Worm (Caenorhabditis elegans) whole organism, mixed stage, embryonic: ENCODE data around the gene cyp-23A1.

Source experiments
- drap-1 ChIP-seq: fragments of 200-800 bp; sonication (Bioruptor generic); optimal IDR thresholded peaks from 3 replicates; lab custom pipeline; 2018; ENCODE audit warnings: mild to moderate bottlenecking, missing genetic modification characterization, missing compliant biosample characterization
- flh-1 ChIP-seq: fragments of 200-800 bp; sonication (Bioruptor generic); optimal IDR thresholded peaks from 2 replicates; lab custom pipeline; 2018; ENCODE audit warnings: mild to moderate bottlenecking, missing genetic modification characterization, moderate library complexity, missing compliant biosample characterization
- lin-13 ChIP-seq: fragments of 150-350 bp; optimal IDR thresholded peaks from 2 replicates; lab custom pipeline; 2014; ENCODE audit warnings: missing biosample characterization, missing genetic modification characterization
- lin-32 ChIP-seq: fragments of 200-800 bp; sonication (Bioruptor generic); optimal IDR thresholded peaks from 2 replicates; lab custom pipeline; 2018; ENCODE audit warnings: mild to moderate bottlenecking, missing genetic modification characterization, missing compliant biosample characterization
- nhr-237 ChIP-seq: fragments of 150-350 bp; optimal IDR thresholded peaks from 2 replicates; lab custom pipeline; 2014; ENCODE audit warnings: missing biosample characterization, missing genetic modification characterization
- nhr-76 ChIP-seq: sonication (generic microtip); optimal IDR thresholded peaks from 2 replicates; lab custom pipeline; 2017; ENCODE audit warnings: missing biosample characterization, missing genetic modification characterization
- snpc-4 ChIP-seq: fragments of 150-350 bp; optimal IDR thresholded peaks from 2 replicates; lab custom pipeline; 2014; ENCODE audit warnings: missing biosample characterization, missing genetic modification characterization
- unc-39 ChIP-seq: fragments of 150-350 bp; optimal IDR thresholded peaks from 2 replicates; lab custom pipeline; 2014; ENCODE audit warnings: missing biosample characterization, missing genetic modification characterization

DNA sequence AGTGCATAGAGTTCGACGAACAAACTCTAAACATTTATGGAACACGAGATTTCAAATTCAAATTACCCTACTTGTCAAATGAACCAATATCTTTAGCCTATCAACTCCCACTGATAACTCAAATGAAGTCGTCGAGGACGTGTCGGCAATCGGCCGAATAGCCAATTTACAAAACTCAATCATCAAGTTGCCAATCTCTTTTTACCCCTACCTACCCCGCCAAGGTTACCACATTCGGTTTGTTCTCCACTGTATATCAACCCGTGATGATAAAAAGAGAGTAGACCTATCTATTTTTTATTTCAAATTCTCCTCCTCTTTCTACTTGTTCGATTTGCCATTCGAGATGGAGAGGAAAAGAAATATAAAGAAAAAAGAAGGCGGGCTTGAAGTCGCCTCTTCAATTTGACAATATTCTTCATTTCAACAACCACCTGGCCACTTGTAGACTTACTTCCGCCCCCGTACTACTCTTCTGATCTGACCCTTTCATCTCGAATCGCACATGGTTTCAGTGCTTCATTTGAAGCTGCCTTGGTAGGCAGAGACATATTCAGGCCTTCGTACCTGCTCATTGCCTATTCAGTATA is 38.1 kb downstream of the cyp-23A1 start:
- TF ChIP-seq unc-39 (tag; lab: Kevin White, UChicago) (no peak), drap-1 (GFP tag; lab: Kevin White, UChicago) (no peak), flh-1 (GFP tag; lab: Kevin White, UChicago) (no peak), lin-13 (no peak), nhr-76 (tag; lab: Kevin White, UChicago) (no peak), lin-32 (no peak), nhr-237 (no peak), snpc-4 (tag; lab: Kevin White, UChicago) (no peak)
